Worm (Caenorhabditis elegans) whole organism, L3 larva: ENCODE measurements around the gene EEED8.14.

ENCODE experiments used
- R02D3.7 ChIP-seq: fragments of 150-350 bp; optimal IDR thresholded peaks from 2 replicates; lab custom pipeline; 2014; ENCODE audit warnings: missing biosample characterization, missing genetic modification characterization
- ZK546.5 ChIP-seq: sonication (generic microtip); optimal IDR thresholded peaks from 2 replicates; lab custom pipeline; 2017; ENCODE audit warnings: missing biosample characterization, missing genetic modification characterization
- ama-1 ChIP-seq: fragments of 150-350 bp; optimal IDR thresholded peaks from 2 replicates; lab custom pipeline; 2018
- ceh-16 ChIP-seq: sonication (generic microtip); optimal IDR thresholded peaks from 2 replicates; lab custom pipeline; 2017; ENCODE audit warnings: missing biosample characterization, missing genetic modification characterization
- ceh-82 ChIP-seq: fragments of 150-350 bp; optimal IDR thresholded peaks from 2 replicates; lab custom pipeline; 2014; ENCODE audit warnings: missing biosample characterization, missing genetic modification characterization
- ceh-9 ChIP-seq: sonication (generic microtip); optimal IDR thresholded peaks from 2 replicates; lab custom pipeline; 2018; ENCODE audit warnings: missing biosample characterization, missing genetic modification characterization
- daf-12 ChIP-seq: fragments of 150-350 bp; optimal IDR thresholded peaks from 2 replicates; lab custom pipeline; 2014; ENCODE audit warnings: missing biosample characterization, missing genetic modification reagents, missing genetic modification characterization
- egl-5 ChIP-seq: fragments of 150-350 bp; optimal IDR thresholded peaks from 2 replicates; lab custom pipeline; 2017; ENCODE audit warnings: missing biosample characterization, missing genetic modification reagents, missing genetic modification characterization, inconsistent platforms
- elt-2 ChIP-seq: sonication (generic microtip); optimal IDR thresholded peaks from 2 replicates; lab custom pipeline; 2016; ENCODE audit warnings: missing genetic modification reagents, mild to moderate bottlenecking, missing genetic modification characterization, missing compliant biosample characterization
- elt-3 ChIP-seq, 3 experiments: fragments of 150-350 bp in 1 of 3; sonication (generic microtip) in 2 of 3; optimal IDR thresholded peaks; 2 replicates in 2 of 3; 4 replicates in 1 of 3; lab custom pipeline; 2014 to 2017; ENCODE audit warnings: missing biosample characterization in 3 of 3, missing genetic modification characterization in 3 of 3
- eor-1 ChIP-seq, 2 experiments: fragments of 150-350 bp; optimal IDR thresholded peaks; 2 replicates each; lab custom pipeline; 2014 to 2018; ENCODE audit warnings: missing biosample characterization in 2 of 2, missing genetic modification characterization in 2 of 2
- fkh-10 ChIP-seq: sonication (generic microtip); optimal IDR thresholded peaks from 2 replicates; lab custom pipeline; 2017; ENCODE audit warnings: missing biosample characterization, missing genetic modification reagents, missing genetic modification characterization
- fkh-2 ChIP-seq: fragments of 150-350 bp; optimal IDR thresholded peaks from 2 replicates; lab custom pipeline; 2014; ENCODE audit warnings: missing biosample characterization, missing genetic modification reagents, missing genetic modification characterization
- fos-1 ChIP-seq: fragments of 150-350 bp; optimal IDR thresholded peaks from 2 replicates; lab custom pipeline; 2014; ENCODE audit warnings: missing biosample characterization, missing genetic modification characterization
- hmg-11 ChIP-seq: sonication (generic microtip); optimal IDR thresholded peaks from 2 replicates; lab custom pipeline; 2016; ENCODE audit warnings: missing genetic modification characterization, missing compliant biosample characterization
- lin-15B ChIP-seq: fragments of 150-350 bp; optimal IDR thresholded peaks from 2 replicates; lab custom pipeline; 2014; ENCODE audit warnings: missing biosample characterization, missing genetic modification characterization
- lin-39 ChIP-seq: fragments of 150-350 bp; optimal IDR thresholded peaks from 2 replicates; lab custom pipeline; 2018; ENCODE audit warnings: missing biosample characterization, missing genetic modification reagents, missing genetic modification characterization
- lsy-12 ChIP-seq: sonication (generic microtip); optimal IDR thresholded peaks from 2 replicates; lab custom pipeline; 2016; ENCODE audit warnings: mild to moderate bottlenecking, missing genetic modification characterization, missing compliant biosample characterization
- nfya-1 ChIP-seq: sonication (generic microtip); optimal IDR thresholded peaks from 2 replicates; lab custom pipeline; 2017; ENCODE audit warnings: missing genetic modification characterization, mild to moderate bottlenecking, missing compliant biosample characterization, antibody characterized with exemption, moderate library complexity; ENCODE audit not compliant: insufficient read depth
- nhr-11 ChIP-seq: fragments of 150-350 bp; optimal IDR thresholded peaks from 2 replicates; lab custom pipeline; 2014; ENCODE audit warnings: missing biosample characterization, missing genetic modification characterization
- nhr-23 ChIP-seq: fragments of 150-350 bp; optimal IDR thresholded peaks from 2 replicates; lab custom pipeline; 2014; ENCODE audit warnings: missing biosample characterization, missing genetic modification reagents, missing genetic modification characterization
- nhr-25 ChIP-seq: sonication (generic microtip); optimal IDR thresholded peaks from 2 replicates; lab custom pipeline; 2017; ENCODE audit warnings: missing biosample characterization, missing genetic modification characterization
- nhr-28 ChIP-seq: fragments of 150-350 bp; optimal IDR thresholded peaks from 2 replicates; lab custom pipeline; 2014; ENCODE audit warnings: missing biosample characterization, missing genetic modification characterization
- pha-4 ChIP-seq: fragments of 150-350 bp; optimal IDR thresholded peaks from 2 replicates; lab custom pipeline; 2014; ENCODE audit warnings: missing biosample characterization, missing genetic modification reagents, missing genetic modification characterization
- pqm-1 ChIP-seq: fragments of 150-350 bp; optimal IDR thresholded peaks from 2 replicates; lab custom pipeline; 2017; ENCODE audit warnings: missing biosample characterization, missing genetic modification characterization, inconsistent platforms
- skn-1 ChIP-seq: fragments of 150-350 bp; optimal IDR thresholded peaks from 2 replicates; lab custom pipeline; 2014; ENCODE audit warnings: missing biosample characterization, missing genetic modification characterization
- tbx-2 ChIP-seq: sonication (generic microtip); optimal IDR thresholded peaks from 2 replicates; lab custom pipeline; 2016; ENCODE audit warnings: mild to moderate bottlenecking, missing genetic modification characterization, missing compliant biosample characterization
- unc-39 ChIP-seq: sonication (generic microtip); optimal IDR thresholded peaks from 4 replicates; lab custom pipeline; 2017; ENCODE audit warnings: missing biosample characterization, missing genetic modification characterization
- unc-62 ChIP-seq: fragments of 150-350 bp; sonication (generic microtip); optimal IDR thresholded peaks from 4 replicates; lab custom pipeline; 2014; ENCODE audit warnings: missing biosample characterization, missing genetic modification reagents, missing genetic modification characterization
- ztf-4 ChIP-seq: fragments of 150-350 bp; optimal IDR thresholded peaks from 2 replicates; lab custom pipeline; 2014; ENCODE audit warnings: missing biosample characterization, missing genetic modification characterization

Gene EEED8.14

ce11 chrII:5373275-5374047 is 40.4 kb downstream of the EEED8.14 start, which contains the start of the genes agt-2 and F09E5.3 (continued):
- peak; percentile 13 for TF ChIP-seq unc-62 (GFP tag; lab: Kevin White, UChicago)
- peak; percentile 77 for TF ChIP-seq ama-1 (lab: Kevin White, UChicago)
- TF ChIP-seq ceh-82, result peak; percentile 36
- TF ChIP-seq nhr-25 (tag; lab: Kevin White, UChicago), result peak; percentile 95
- TF ChIP-seq, all 47 proteins: peak for 27

ce11 chrII:5370641-5371040 is 43.2 kb downstream of the EEED8.14 start, which contains the start of gene F09E5.12:
TSS of gene F09E5.12 (minus strand) at chrII:5370741.
- TF ChIP-seq elt-3 (tag; optimal IDR thresholded peaks at IDR 0.05; lab: Kevin White, UChicago) (no peak), pha-4 (no peak), ztf-4 (tag; lab: Kevin White, UChicago) (no peak), ZK546.5 (no peak), lin-39 (tag; lab: Kevin White, UChicago) (no peak), skn-1 (tag; lab: Kevin White, UChicago) (no peak), R02D3.7 (tag; lab: Kevin White, UChicago) (no peak), nhr-23 (tag; lab: Kevin White, UChicago) (no peak), nfya-1 (tag; lab: Kevin White, UChicago) (no peak), elt-2 (tag; lab: Kevin White, UChicago) (no peak), egl-5 (tag; lab: Kevin White, UChicago) (no peak), lsy-12 (tag; lab: Kevin White, UChicago) (no peak)
- TF ChIP-seq, all 47 proteins: peak for 0

ce11 chrII:5365645-5366044 is 48.2 kb downstream of the EEED8.14 start, which contains the start of gene F09E5.16:
TSS of gene F09E5.16 (minus strand) at chrII:5365745.
- TF ChIP-seq ceh-16 (tag; lab: Kevin White, UChicago) (no peak), ztf-4 (tag; lab: Kevin White, UChicago) (no peak), elt-2 (tag; lab: Kevin White, UChicago) (no peak), lin-15B (no peak), ceh-9 (no peak), unc-62 (GFP tag; lab: Kevin White, UChicago) (no peak), tbx-2 (tag; lab: Kevin White, UChicago) (no peak), fkh-10 (GFP tag; lab: Kevin White, UChicago) (no peak), hmg-11 (tag; lab: Kevin White, UChicago) (no peak), R02D3.7 (tag; lab: Kevin White, UChicago) (no peak), nhr-23 (tag; lab: Kevin White, UChicago) (no peak), nhr-28 (tag; lab: Kevin White, UChicago) (no peak), lin-39 (tag; lab: Kevin White, UChicago) (no peak), unc-39 (no peak), nfya-1 (tag; lab: Kevin White, UChicago) (no peak)
- TF ChIP-seq, all 47 proteins: peak for 0

ce11 chrII:5364516-5364915 is 49.3 kb downstream of the EEED8.14 start:
- TF ChIP-seq hmg-11 (tag; lab: Kevin White, UChicago) (no peak), elt-2 (tag; lab: Kevin White, UChicago) (no peak), lin-15B (no peak), eor-1 (tag; optimal IDR thresholded peaks at IDR 0.05; lab: Kevin White, UChicago) (no peak), fos-1 (tag; lab: Kevin White, UChicago) (no peak), nhr-11 (tag; lab: Kevin White, UChicago) (no peak), fkh-2 (tag; lab: Kevin White, UChicago) (no peak), ceh-82 (no peak), pqm-1 (tag; lab: Kevin White, UChicago) (no peak), daf-12 (tag; lab: Kevin White, UChicago) (no peak)
